Worm (Caenorhabditis elegans): ENCODE measurements around the gene der-2.

The der-2 gene

ce11 chrIII:7179538-7180301, 43.2 kb downstream of the der-2 start, which contains the start of the genes rps-14 and rpl-36 (continued):
- TF ChIP-seq duxl-1 (tag; optimal IDR thresholded peaks at IDR 0.05; ENCODE audit: poor library complexity) (peak; percentile 76), mxl-2 (GFP tag; conservative IDR thresholded peaks at IDR 0.05) (no peak), ceh-32 (tag; optimal IDR thresholded peaks at IDR 0.05; ENCODE audit: poor library complexity) (no peak), lin-15B (tag; optimal IDR thresholded peaks at IDR 0.05) (peak; percentile 34), unc-39 (tag; optimal IDR thresholded peaks at IDR 0.05) (no peak), lim-7 (GFP tag; IDR thresholded peaks at IDR 0.05) (no peak), fos-1 (tag; optimal IDR thresholded peaks at IDR 0.05) (no peak), arid-1 (GFP tag; conservative IDR thresholded peaks at IDR 0.05) (0 out of 2 replicates have a peak, but pooled peaks have one; percentile 28), F10B5.3 (tag; optimal IDR thresholded peaks at IDR 0.05) (no peak), F37D6.2 (tag; optimal IDR thresholded peaks at IDR 0.05) (peak; percentile 57), madf-9 (GFP tag; conservative IDR thresholded peaks at IDR 0.05) (no peak), aly-2 (tag; optimal IDR thresholded peaks at IDR 0.05) (no peak), unc-62 (GFP tag; optimal IDR thresholded peaks at IDR 0.05 in 1 of 2) (no peak), unc-62 (tag; optimal IDR thresholded peaks at IDR 0.05) (no peak), zag-1 (tag; optimal IDR thresholded peaks at IDR 0.05) (no peak), snpc-1.2 (GFP tag; IDR thresholded peaks at IDR 0.05) (0 out of 2 replicates have a peak, but pooled peaks have one; percentile 9), nhr-41 (GFP tag; IDR thresholded peaks at IDR 0.05) (no peak), F49E8.2 (tag; optimal IDR thresholded peaks at IDR 0.05; ENCODE audit: borderline replicate concordance) (no peak), snpc-4 (tag; optimal IDR thresholded peaks at IDR 0.05) (peak; percentile 17), nhr-237 (tag; optimal IDR thresholded peaks at IDR 0.05) (no peak), nhr-25 (tag; optimal IDR thresholded peaks at IDR 0.05; ENCODE audit: borderline replicate concordance, insufficient read depth) (peak; percentile 62), Y75B8A.6 (GFP tag; IDR thresholded peaks at IDR 0.05) (no peak), tag-97 (GFP tag; IDR thresholded peaks at IDR 0.05) (no peak), zfp-3 (GFP tag; conservative IDR thresholded peaks at IDR 0.05) (peak; percentile 84), set-16 (GFP tag; IDR thresholded peaks at IDR 0.05) (no peak), saeg-2 (GFP tag; IDR thresholded peaks at IDR 0.05) (no peak), ztf-7 (tag; optimal IDR thresholded peaks at IDR 0.05) (peak; percentile 75)

ce11 chrIII:7178497-7178896, 44.4 kb downstream of the der-2 start:
- peak; percentile 39; the same call in 1 of the 2 replicates for TF ChIP-seq Y48G9A.11 (GFP tag; IDR thresholded peaks at IDR 0.05)
- TF ChIP-seq zfp-2 (tag; optimal IDR thresholded peaks at IDR 0.05): no peak
- 0 out of 2 replicates have a peak, but pooled peaks have one; percentile 35 for TF ChIP-seq lin-1 (GFP tag; IDR thresholded peaks at IDR 0.05)
- peak; percentile 65 for TF ChIP-seq F49E8.2 (tag; optimal IDR thresholded peaks at IDR 0.05; ENCODE audit: borderline replicate concordance)
- TF ChIP-seq php-3 (GFP tag; IDR thresholded peaks at IDR 0.05): 0 out of 2 replicates have a peak, but pooled peaks have one; percentile 28
- TF ChIP-seq daf-19 (GFP tag; conservative IDR thresholded peaks at IDR 0.05): 0 out of 2 replicates have a peak, but pooled peaks have one; percentile 40
- 0 out of 2 replicates have a peak, but pooled peaks have one; percentile 41 for TF ChIP-seq Y105C5A.15 (GFP tag; IDR thresholded peaks at IDR 0.05)
- no peak for TF ChIP-seq aha-1 (tag)
- no peak for TF ChIP-seq unc-130 (GFP tag; optimal IDR thresholded peaks at IDR 0.05)
- TF ChIP-seq lin-38 (GFP tag; IDR thresholded peaks at IDR 0.05): peak; percentile 48
- TF ChIP-seq mdt-29 (GFP tag; IDR thresholded peaks at IDR 0.05): no peak
- TF ChIP-seq pha-4 (GFP tag; IDR thresholded peaks at IDR 0.05): peak; percentile 16; the same call in 1 of the 2 replicates
- no peak for TF ChIP-seq pha-4 (tag; optimal IDR thresholded peaks at IDR 0.05)
- no peak for TF ChIP-seq duxl-1 (tag; optimal IDR thresholded peaks at IDR 0.05; ENCODE audit: poor library complexity)
